Worm (Caenorhabditis elegans) whole organism, young adult: ENCODE measurements around the gene lbp-9.

Experiments used
- B0019.2 ChIP-seq: fragments of 200-800 bp; sonication (Bioruptor generic); conservative IDR thresholded peaks from 2 replicates; pipeline ENCODE4 v1.3.6; 2022; ENCODE audit warnings: missing genetic modification reagents, missing genetic modification characterization, missing compliant biosample characterization
- B0035.1 ChIP-seq: sonication (generic microtip); optimal IDR thresholded peaks from 2 replicates; lab custom pipeline; 2016; ENCODE audit warnings: missing genetic modification characterization, mild to moderate bottlenecking, missing compliant biosample characterization, missing genotype, missing genetic modification reagents
- C17E4.6 ChIP-seq: fragments of 200-800 bp; sonication (Bioruptor generic); IDR thresholded peaks from 2 replicates; pipeline ENCODE4 v1.3.6; 2022; ENCODE audit warnings: missing genetic modification reagents, missing genetic modification characterization, missing compliant biosample characterization
- D2030.7 ChIP-seq: fragments of 200-800 bp; sonication (Bioruptor generic); IDR thresholded peaks from 2 replicates; pipeline ENCODE4 v1.3.6; 2022; ENCODE audit warnings: missing genetic modification reagents, missing genetic modification characterization, missing compliant biosample characterization
- F10E7.11 ChIP-seq: sonication (generic microtip); optimal IDR thresholded peaks from 2 replicates; lab custom pipeline; 2017; ENCODE audit warnings: mild to moderate bottlenecking, missing genetic modification characterization, moderate library complexity, missing compliant biosample characterization
- F57C9.4 ChIP-seq: sonication (generic microtip); optimal IDR thresholded peaks from 2 replicates; lab custom pipeline; 2017; ENCODE audit warnings: mild to moderate bottlenecking, missing genetic modification characterization, missing compliant biosample characterization
- K12H6.12 ChIP-seq: fragments of 200-800 bp; sonication (Bioruptor generic); optimal IDR thresholded peaks from 2 replicates; lab custom pipeline; 2018; ENCODE audit warnings: mild to moderate bottlenecking, missing genetic modification characterization, missing compliant biosample characterization
- T26A5.8 ChIP-seq: sonication (generic microtip); optimal IDR thresholded peaks from 2 replicates; lab custom pipeline; 2016; ENCODE audit warnings: missing genetic modification characterization, missing compliant biosample characterization
- Y56A3A.18 ChIP-seq: fragments of 200-800 bp; sonication (Bioruptor generic); IDR thresholded peaks from 2 replicates; pipeline ENCODE4 v1.3.6; 2022; ENCODE audit warnings: missing genetic modification reagents, missing genetic modification characterization, missing compliant biosample characterization
- atf-7 ChIP-seq: sonication (generic microtip); optimal IDR thresholded peaks from 2 replicates; lab custom pipeline; 2017; ENCODE audit warnings: mild to moderate bottlenecking, missing genetic modification characterization, missing compliant biosample characterization
- athp-1 ChIP-seq: sonication (generic microtip); optimal IDR thresholded peaks from 2 replicates; lab custom pipeline; 2017; ENCODE audit warnings: mild to moderate bottlenecking, missing genetic modification characterization, missing compliant biosample characterization
- attf-5 ChIP-seq: fragments of 200-800 bp; sonication (Bioruptor generic); optimal IDR thresholded peaks from 2 replicates; lab custom pipeline; 2018; ENCODE audit warnings: mild to moderate bottlenecking, missing genetic modification characterization, missing compliant biosample characterization
- cebp-1 ChIP-seq, 2 experiments: fragments of 200-800 bp in 1 of 2; sonication (Bioruptor generic) in 1 of 2; sonication (generic microtip) in 1 of 2; IDR thresholded peaks in 1 of 2; optimal IDR thresholded peaks in 1 of 2; 2 replicates each; pipeline versions ENCODE4 v1.3.6 to Lab custom; 2017 to 2022; ENCODE audit warnings: missing compliant biosample characterization in 2 of 2, missing genetic modification characterization in 2 of 2, mild to moderate bottlenecking in 1 of 2, missing genetic modification reagents in 1 of 2, moderate library complexity in 1 of 2
- ceh-91 ChIP-seq: fragments of 200-800 bp; sonication (Bioruptor generic); IDR thresholded peaks from 2 replicates; pipeline ENCODE4 v1.3.6; 2022; ENCODE audit warnings: missing genetic modification reagents, missing genetic modification characterization, missing compliant biosample characterization
- die-1 ChIP-seq: sonication (generic microtip); optimal IDR thresholded peaks from 2 replicates; lab custom pipeline; 2016; ENCODE audit warnings: missing genotype, mild to moderate bottlenecking, missing genetic modification characterization, missing compliant biosample characterization
- dpff-1 ChIP-seq: sonication (generic microtip); optimal IDR thresholded peaks from 2 replicates; lab custom pipeline; 2017; ENCODE audit warnings: mild to moderate bottlenecking, missing genetic modification characterization, missing compliant biosample characterization
- dpl-1 ChIP-seq: fragments of 150-350 bp; optimal IDR thresholded peaks from 2 replicates; lab custom pipeline; 2014; ENCODE audit warnings: missing biosample characterization, missing genetic modification reagents, missing genetic modification characterization
- ets-4 ChIP-seq: fragments of 200-800 bp; sonication (Bioruptor generic); optimal IDR thresholded peaks from 2 replicates; lab custom pipeline; 2018; ENCODE audit warnings: mild to moderate bottlenecking, missing genetic modification characterization, missing compliant biosample characterization
- fkh-3 ChIP-seq: sonication (generic microtip); optimal IDR thresholded peaks from 2 replicates; lab custom pipeline; 2016; ENCODE audit warnings: mild to moderate bottlenecking, missing genetic modification characterization, missing compliant biosample characterization
- hmg-20 ChIP-seq: fragments of 200-800 bp; sonication (Bioruptor generic); IDR thresholded peaks from 2 replicates; pipeline ENCODE4 v1.3.6; 2022; ENCODE audit warnings: missing genetic modification reagents, missing genetic modification characterization, missing compliant biosample characterization
- madf-3 ChIP-seq: fragments of 200-800 bp; sonication (Bioruptor generic); IDR thresholded peaks from 2 replicates; pipeline ENCODE4 v1.3.6; 2022; ENCODE audit warnings: missing genetic modification reagents, missing genetic modification characterization, missing compliant biosample characterization
- madf-6 ChIP-seq: fragments of 200-800 bp; sonication (Bioruptor generic); IDR thresholded peaks from 2 replicates; pipeline ENCODE4 v1.3.6; 2022; ENCODE audit warnings: missing genetic modification reagents, missing genetic modification characterization, missing compliant biosample characterization
- pbrm-1 ChIP-seq: fragments of 200-800 bp; sonication (Bioruptor generic); IDR thresholded peaks from 2 replicates; pipeline ENCODE4 v1.3.6; 2022; ENCODE audit warnings: missing genetic modification reagents, missing genetic modification characterization, missing compliant biosample characterization
- rpc-1 ChIP-seq, 2 experiments: fragments of 150-350 bp in 1 of 2; sonication (generic microtip) in 1 of 2; optimal IDR thresholded peaks; 2 replicates each; lab custom pipeline; 2014 to 2018; ENCODE audit warnings: missing biosample characterization in 1 of 2, missing genetic modification characterization in 1 of 2, missing genetic modification reagents in 1 of 2, missing genotype in 1 of 2
- tlf-1 ChIP-seq: fragments of 200-800 bp; sonication (Bioruptor generic); optimal IDR thresholded peaks from 2 replicates; lab custom pipeline; 2018; ENCODE audit warnings: mild to moderate bottlenecking, missing genetic modification characterization, missing compliant biosample characterization
- zfh-2 ChIP-seq: fragments of 200-800 bp; sonication (Bioruptor generic); conservative IDR thresholded peaks from 2 replicates; pipeline ENCODE4 v1.3.6; 2022; ENCODE audit warnings: missing genetic modification reagents, missing genetic modification characterization, missing compliant biosample characterization

Gene lbp-9

ce11 chrV:2021283-2021682 lies 47.0 kb upstream of the lbp-9 start:
- TF ChIP-seq fkh-3 (tag; lab: Kevin White, UChicago), result no peak
- TF ChIP-seq tlf-1 (GFP tag; lab: Kevin White, UChicago), result no peak
- TF ChIP-seq Y56A3A.18 (GFP tag; lab: Robert Waterston, UW), result no peak
- TF ChIP-seq, all 124 proteins: peak for 0

ce11 chrV:2022374-2022773 lies 45.9 kb upstream of the lbp-9 start, which contains the start of gene F59A7.5:
F59A7.5 (plus strand) TSS chrV:2022674.
- TF ChIP-seq D2030.7, result no peak
- TF ChIP-seq atf-7 (tag; lab: Kevin White, UChicago), result no peak
- TF ChIP-seq T26A5.8 (tag; lab: Kevin White, UChicago), result no peak
- no peak for TF ChIP-seq F57C9.4 (tag; lab: Kevin White, UChicago)
- TF ChIP-seq die-1 (tag; lab: Kevin White, UChicago), result no peak
- TF ChIP-seq B0019.2 (GFP tag; lab: Robert Waterston, UW), result no peak
- TF ChIP-seq K12H6.12 (tag; lab: Kevin White, UChicago), result no peak
- no peak for TF ChIP-seq cebp-1 (GFP tag; IDR thresholded peaks at IDR 0.05; lab: Robert Waterston, UW)
- no peak for TF ChIP-seq cebp-1 (tag; optimal IDR thresholded peaks at IDR 0.05; lab: Kevin White, UChicago)
- TF ChIP-seq attf-5 (GFP tag; lab: Kevin White, UChicago), result no peak

- TF ChIP-seq ets-4 (GFP tag; lab: Kevin White, UChicago), result no peak
Measured at ce11 chrV:2027787-2028186, 40.5 kb upstream of the lbp-9 start, which contains the start of gene srab-13. srab-13 (minus strand) TSS chrV:2027887.

ce11 chrV:2029877-2030276 lies 38.4 kb upstream of the lbp-9 start, which contains the start of gene F59A7.12:
F59A7.12 (plus strand) TSS chrV:2030177.
- TF ChIP-seq ceh-91, result no peak

- peak; percentile 46; the same call in 1 of the 2 replicates for TF ChIP-seq zfh-2 (GFP tag; lab: Robert Waterston, UW)
- TF ChIP-seq madf-3 (GFP tag; lab: Robert Waterston, UW), result 0 out of 2 replicates have a peak, but pooled peaks have one; percentile 51
- TF ChIP-seq B0035.1, result no peak
Measured at ce11 chrV:2030661-2031060, 37.6 kb upstream of the lbp-9 start.

ce11 chrV:2031454-2031853 lies 36.8 kb upstream of the lbp-9 start, which contains the start of gene hil-6:
hil-6 (minus strand) TSS chrV:2031554.
- TF ChIP-seq rpc-1 (optimal IDR thresholded peaks at IDR 0.05; lab: Kevin White, UChicago) (no peak), rpc-1 (tag; optimal IDR thresholded peaks at IDR 0.05; lab: Kevin White, UChicago) (no peak), madf-6 (GFP tag; lab: Robert Waterston, UW) (no peak), Y56A3A.18 (GFP tag; lab: Robert Waterston, UW) (no peak), athp-1 (tag; lab: Kevin White, UChicago) (no peak), F10E7.11 (no peak), ceh-91 (no peak), dpff-1 (tag; lab: Kevin White, UChicago) (no peak)

- no peak for TF ChIP-seq C17E4.6
- TF ChIP-seq dpl-1 (GFP tag; lab: Kevin White, UChicago), result no peak
- no peak for TF ChIP-seq pbrm-1
- TF ChIP-seq hmg-20, result no peak
- TF ChIP-seq, all 124 proteins: peak for 0
Measured at ce11 chrV:2035545-2035944, 32.7 kb upstream of the lbp-9 start, which contains the start of gene srab-23. srab-23 (minus strand) TSS chrV:2035645.
